Fruit fly (Drosophila melanogaster) whole organism, pupa: Measurements from ENCODE around the gene Rpt5.
A peak's percentile ranks its signal among the peaks of the same experiment; 100 is the strongest.

ENCODE experiments used
- CG10348 ChIP-seq: fragments of 200-800 bp; sonication (Bioruptor generic); IDR thresholded peaks from 2 replicates; pipeline ENCODE4 v1.3.6; 2022; ENCODE audit warnings: missing biosample characterization, missing genetic modification characterization
- CG12605 ChIP-seq: fragments of 200-800 bp; sonication (Bioruptor generic); IDR thresholded peaks from 2 replicates; pipeline ENCODE4 v1.3.6; 2022; ENCODE audit warnings: missing biosample characterization, missing genetic modification characterization
- CG13204 ChIP-seq: fragments of 200-800 bp; sonication (Bioruptor generic); optimal IDR thresholded peaks from 2 replicates; lab custom pipeline; 2018; ENCODE audit warnings: missing biosample characterization, mild to moderate bottlenecking, missing genetic modification characterization, moderate library complexity
- CG14655 ChIP-seq: fragments of 200-800 bp; sonication (Bioruptor generic); optimal IDR thresholded peaks from 3 replicates; lab custom pipeline; 2017; ENCODE audit warnings: mild to moderate bottlenecking, missing biosample characterization, missing genetic modification reagents, missing genetic modification characterization
- CG15710 ChIP-seq: fragments of 200-800 bp; sonication (Bioruptor generic); optimal IDR thresholded peaks from 2 replicates; lab custom pipeline; 2018; ENCODE audit warnings: missing biosample characterization, mild to moderate bottlenecking, missing genetic modification characterization, moderate library complexity
- CG17806 ChIP-seq: fragments of 200-800 bp; sonication (Bioruptor generic); optimal IDR thresholded peaks from 2 replicates; lab custom pipeline; 2018; ENCODE audit warnings: missing biosample characterization, mild to moderate bottlenecking, missing genetic modification characterization, moderate library complexity
- CG32121 ChIP-seq: fragments of 200-800 bp; sonication (Bioruptor generic); IDR thresholded peaks from 2 replicates; pipeline ENCODE4 v1.3.6; 2022; ENCODE audit warnings: missing biosample characterization, missing genetic modification characterization
- CG34367 ChIP-seq: fragments of 200-800 bp; sonication (Bioruptor generic); optimal IDR thresholded peaks from 2 replicates; lab custom pipeline; 2018; ENCODE audit warnings: missing biosample characterization, mild to moderate bottlenecking, missing genetic modification characterization
- CG4496 ChIP-seq: fragments of 200-800 bp; sonication (Bioruptor generic); IDR thresholded peaks from 3 replicates; pipeline ENCODE4 v1.3.6; 2022; ENCODE audit warnings: missing biosample characterization, missing genetic modification characterization
- CG8159 ChIP-seq: fragments of 200-800 bp; sonication (Bioruptor generic); optimal IDR thresholded peaks from 3 replicates; lab custom pipeline; 2018; ENCODE audit warnings: missing biosample characterization, mild to moderate bottlenecking, missing genetic modification characterization, moderate library complexity
- CG8301 ChIP-seq: fragments of 200-800 bp; sonication (Bioruptor generic); optimal IDR thresholded peaks from 2 replicates; lab custom pipeline; 2018; ENCODE audit warnings: missing biosample characterization, mild to moderate bottlenecking, missing genetic modification characterization
- CG9948 ChIP-seq: fragments of 200-800 bp; sonication (Bioruptor generic); optimal IDR thresholded peaks from 2 replicates; lab custom pipeline; 2018; ENCODE audit warnings: missing biosample characterization, mild to moderate bottlenecking, missing genetic modification characterization, moderate library complexity
- D1 ChIP-seq: fragments of 200-800 bp; sonication (Bioruptor generic); optimal IDR thresholded peaks from 2 replicates; lab custom pipeline; 2018; ENCODE audit warnings: missing biosample characterization, mild to moderate bottlenecking, missing genetic modification characterization, moderate library complexity
- EcR ChIP-seq: fragments of 200-800 bp; sonication (Bioruptor generic); optimal IDR thresholded peaks from 3 replicates; lab custom pipeline; 2019; ENCODE audit warnings: missing biosample characterization, missing genetic modification characterization, mild to moderate bottlenecking, moderate library complexity, missing genetic modification reagents
- Ets98B ChIP-seq: fragments of 200-800 bp; sonication (Bioruptor generic); IDR thresholded peaks from 2 replicates; pipeline ENCODE4 v1.3.6; 2022; ENCODE audit warnings: missing biosample characterization, missing genetic modification characterization
- Pif1A ChIP-seq: fragments of 200-800 bp; sonication (Bioruptor generic); optimal IDR thresholded peaks from 3 replicates; lab custom pipeline; 2016; ENCODE audit warnings: missing biosample characterization, missing genetic modification characterization
- Pif1B ChIP-seq: fragments of 200-800 bp; sonication (Bioruptor generic); optimal IDR thresholded peaks from 3 replicates; lab custom pipeline; 2016; ENCODE audit warnings: missing biosample characterization, missing genetic modification characterization
- Snoo ChIP-seq: fragments of 200-800 bp; sonication (Bioruptor generic); optimal IDR thresholded peaks from 3 replicates; lab custom pipeline; 2017; ENCODE audit warnings: missing biosample characterization, mild to moderate bottlenecking, missing genetic modification characterization, inconsistent platforms
- fd96Ca ChIP-seq: fragments of 200-800 bp; sonication (Bioruptor generic); IDR thresholded peaks from 3 replicates; pipeline ENCODE4 v1.3.6; 2022; ENCODE audit warnings: missing biosample characterization, missing genetic modification characterization
- gl ChIP-seq: fragments of 200-800 bp; sonication (Bioruptor generic); optimal IDR thresholded peaks from 2 replicates; lab custom pipeline; 2018; ENCODE audit warnings: missing biosample characterization, mild to moderate bottlenecking, missing genetic modification characterization
- rn ChIP-seq: fragments of 200-800 bp; sonication (Bioruptor generic); IDR thresholded peaks from 2 replicates; pipeline ENCODE4 v1.3.6; 2022; ENCODE audit warnings: missing biosample characterization, missing genetic modification characterization

Gene Rpt5

DNA sequence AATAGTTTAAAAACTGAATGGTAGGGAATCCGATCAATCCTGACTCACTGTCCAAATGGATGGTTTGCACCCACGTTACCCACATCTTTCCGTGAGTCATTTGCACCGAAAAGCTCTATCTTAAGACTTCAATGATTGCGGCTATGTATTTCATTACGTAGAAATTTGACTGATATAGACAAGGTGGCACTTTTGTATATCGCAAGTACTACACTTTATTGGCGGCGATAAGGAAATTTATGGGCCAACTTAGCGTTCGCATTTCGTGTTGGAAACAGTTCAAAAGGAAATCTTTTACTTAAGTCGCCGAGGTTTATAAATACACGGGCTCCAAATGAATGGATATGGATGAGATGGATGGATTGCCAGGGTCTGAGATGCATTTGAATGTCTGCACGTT, 37.8 kb upstream of the Rpt5 start:
- TF ChIP-seq D1 (tag; lab: Kevin White, UChicago) (no peak), Ets98B (GFP tag; lab: Robert Waterston, UW) (no peak), CG14655 (GFP tag; lab: Kevin White, UChicago) (no peak), CG9948 (tag; lab: Kevin White, UChicago) (no peak), CG17806 (no peak), CG10348 (GFP tag; lab: Robert Waterston, UW) (no peak), Pif1B (GFP tag; lab: Kevin White, UChicago) (no peak), CG12605 (GFP tag; lab: Robert Waterston, UW) (no peak), CG34367 (tag; lab: Kevin White, UChicago) (no peak), Pif1A (GFP tag; lab: Kevin White, UChicago) (no peak), CG15710 (no peak), fd96Ca (no peak), CG13204 (GFP tag; lab: Kevin White, UChicago) (no peak), Snoo (tag; lab: Kevin White, UChicago) (no peak)

DNA sequence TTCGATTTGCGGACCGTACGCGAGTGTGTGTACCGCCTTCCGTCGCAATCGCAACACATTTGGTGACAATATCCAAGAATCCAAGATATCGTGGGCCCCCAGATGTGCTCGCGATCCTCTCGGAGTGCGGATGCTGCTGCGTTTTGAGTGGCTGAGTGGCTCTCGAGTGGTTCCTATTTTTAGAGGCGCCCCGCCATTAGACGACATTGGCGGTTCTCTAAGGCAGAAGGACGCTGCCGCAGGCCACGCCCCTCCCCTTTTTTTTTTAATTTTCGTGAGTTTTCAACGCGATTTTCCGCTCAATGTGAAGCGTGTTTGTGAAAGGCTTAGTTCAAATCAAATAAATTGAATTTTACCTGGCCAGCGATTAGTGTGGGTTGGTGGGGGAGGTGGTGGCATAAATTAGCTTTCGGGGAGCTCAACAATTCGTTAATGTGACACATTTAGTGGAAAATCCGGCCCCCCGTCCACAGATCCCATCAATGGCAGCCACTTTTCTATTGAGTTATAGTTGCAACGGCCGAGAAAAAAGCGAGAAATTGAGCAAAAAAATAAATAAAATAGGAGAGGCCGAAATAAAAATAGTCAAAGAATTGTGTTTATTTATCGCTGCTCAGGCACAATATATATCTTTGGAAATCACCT, 34.3 kb upstream of the Rpt5 start, which contains the start of gene nau:
nau (minus strand) TSS at position 61 of the 645 bp plus-strand sequence.
- TF ChIP-seq gl (no peak), D1 (tag; lab: Kevin White, UChicago) (no peak), CG10348 (GFP tag; lab: Robert Waterston, UW) (no peak)

DNA sequence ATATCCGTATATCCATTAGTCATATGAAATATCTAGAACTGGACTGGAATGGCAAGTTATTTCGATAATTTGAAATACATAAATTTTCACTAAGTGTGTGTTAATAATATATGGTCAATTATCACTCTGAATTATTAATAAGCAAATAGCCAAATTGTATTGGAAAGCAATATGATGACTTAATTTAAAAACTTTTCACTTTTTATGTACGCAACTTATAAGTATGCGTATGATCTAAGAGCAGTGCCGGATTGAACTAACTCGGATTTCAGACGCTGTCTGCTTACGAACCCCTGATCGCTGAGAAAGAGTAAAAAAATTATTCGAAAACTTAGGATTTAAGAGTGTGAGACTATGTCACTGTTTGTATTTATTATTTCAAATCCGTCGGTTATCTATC, 31.2 kb upstream of the Rpt5 start, which contains the start of gene CG10232:
CG10232 (minus strand) TSS at position 101 of the 400 bp plus-strand sequence.
- TF ChIP-seq Pif1B (GFP tag; lab: Kevin White, UChicago) (no peak), Snoo (tag; lab: Kevin White, UChicago) (no peak), fd96Ca (no peak), CG12605 (GFP tag; lab: Robert Waterston, UW) (no peak), CG10348 (GFP tag; lab: Robert Waterston, UW) (no peak), rn (GFP tag; lab: Robert Waterston, UW) (no peak), CG9948 (tag; lab: Kevin White, UChicago) (no peak), CG15710 (no peak), Ets98B (GFP tag; lab: Robert Waterston, UW) (no peak), gl (no peak), CG32121 (no peak), Pif1A (GFP tag; lab: Kevin White, UChicago) (no peak), EcR (no peak)

DNA sequence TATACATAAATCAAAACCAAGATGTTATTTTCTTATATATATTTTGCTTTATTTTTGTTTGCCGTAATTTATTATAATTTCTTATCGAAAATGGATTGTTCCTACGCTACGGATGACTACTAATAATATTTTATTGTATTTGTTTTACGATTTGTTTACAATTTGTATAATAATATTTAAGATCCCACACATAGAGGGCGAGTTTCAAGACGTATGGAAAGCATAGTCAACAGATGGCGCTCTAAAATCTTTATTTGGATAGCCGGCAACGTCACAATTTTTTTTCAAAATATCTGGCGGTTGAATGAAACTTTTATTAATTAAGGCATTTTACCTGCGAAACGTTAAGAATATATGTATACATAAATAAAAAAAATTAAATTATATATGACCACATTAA, 30.7 kb upstream of the Rpt5 start:
- peak; percentile 84 for TF ChIP-seq D1 (tag; lab: Kevin White, UChicago)
- no peak for TF ChIP-seq CG34367 (tag; lab: Kevin White, UChicago)

DNA sequence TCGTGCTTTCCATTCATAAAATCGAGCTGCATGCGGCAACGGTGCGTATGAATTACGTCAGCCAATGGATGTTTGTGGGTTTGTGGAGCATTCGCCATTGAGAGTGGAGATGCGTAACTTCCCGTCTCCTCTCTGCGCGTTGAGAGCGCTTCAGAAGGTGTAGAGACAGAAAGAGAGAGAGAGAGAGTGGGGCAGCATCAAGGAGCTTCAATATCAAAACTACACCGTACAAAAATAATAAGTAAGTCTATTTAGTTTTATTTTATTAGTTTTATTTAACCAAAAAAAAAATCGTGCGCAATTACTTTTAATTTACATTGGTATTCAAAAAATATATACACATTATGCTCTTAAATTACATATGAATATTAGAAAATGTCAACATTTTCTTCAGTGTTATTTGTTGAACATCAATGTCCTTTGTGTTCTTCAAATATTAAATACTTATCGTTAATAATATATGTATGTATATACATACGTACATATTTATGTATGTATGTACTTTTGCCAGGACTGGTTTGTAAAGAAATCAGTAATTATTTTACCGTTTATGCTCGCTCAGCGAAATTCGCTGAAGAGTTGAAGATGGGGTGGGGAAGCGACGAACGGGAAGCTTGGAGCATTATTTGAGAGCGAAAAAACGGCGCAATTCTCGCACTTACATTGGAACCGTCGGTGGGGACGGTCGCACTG, 29.9 kb upstream of the Rpt5 start, which contains the start of gene CG10365:
CG10365 (plus strand) TSS at position 652 of the 693 bp plus-strand sequence.
- TF ChIP-seq CG12605 (GFP tag; lab: Robert Waterston, UW), result peak; percentile 93
- TF ChIP-seq CG34367 (tag; lab: Kevin White, UChicago), result peak; percentile 86
- TF ChIP-seq CG4496, result peak; percentile 90
- peak; percentile 94 for TF ChIP-seq CG17806
- TF ChIP-seq CG13204 (GFP tag; lab: Kevin White, UChicago), result peak; percentile 55
- no peak for TF ChIP-seq fd96Ca
- peak; percentile 86 for TF ChIP-seq rn (GFP tag; lab: Robert Waterston, UW)
- peak; percentile 87 for TF ChIP-seq Snoo (tag; lab: Kevin White, UChicago)
- peak; percentile 41 for TF ChIP-seq EcR
- peak; percentile 89 for TF ChIP-seq CG14655 (GFP tag; lab: Kevin White, UChicago)
- no peak; the same call in 1 of the 2 replicates for TF ChIP-seq CG10348 (GFP tag; lab: Robert Waterston, UW)
- peak; percentile 78 for TF ChIP-seq Ets98B (GFP tag; lab: Robert Waterston, UW)
- peak; percentile 96 for TF ChIP-seq D1 (tag; lab: Kevin White, UChicago)
- TF ChIP-seq CG8159, result peak; percentile 97
- peak; percentile 70 for TF ChIP-seq Pif1A (GFP tag; lab: Kevin White, UChicago)
- TF ChIP-seq gl, result peak; percentile 45
- TF ChIP-seq CG15710, result peak; percentile 93
- TF ChIP-seq CG8301, result peak; percentile 94
- TF ChIP-seq CG32121, result peak; percentile 88
- peak; percentile 96 for TF ChIP-seq CG9948 (tag; lab: Kevin White, UChicago)
- peak; percentile 56 for TF ChIP-seq Pif1B (GFP tag; lab: Kevin White, UChicago)

DNA sequence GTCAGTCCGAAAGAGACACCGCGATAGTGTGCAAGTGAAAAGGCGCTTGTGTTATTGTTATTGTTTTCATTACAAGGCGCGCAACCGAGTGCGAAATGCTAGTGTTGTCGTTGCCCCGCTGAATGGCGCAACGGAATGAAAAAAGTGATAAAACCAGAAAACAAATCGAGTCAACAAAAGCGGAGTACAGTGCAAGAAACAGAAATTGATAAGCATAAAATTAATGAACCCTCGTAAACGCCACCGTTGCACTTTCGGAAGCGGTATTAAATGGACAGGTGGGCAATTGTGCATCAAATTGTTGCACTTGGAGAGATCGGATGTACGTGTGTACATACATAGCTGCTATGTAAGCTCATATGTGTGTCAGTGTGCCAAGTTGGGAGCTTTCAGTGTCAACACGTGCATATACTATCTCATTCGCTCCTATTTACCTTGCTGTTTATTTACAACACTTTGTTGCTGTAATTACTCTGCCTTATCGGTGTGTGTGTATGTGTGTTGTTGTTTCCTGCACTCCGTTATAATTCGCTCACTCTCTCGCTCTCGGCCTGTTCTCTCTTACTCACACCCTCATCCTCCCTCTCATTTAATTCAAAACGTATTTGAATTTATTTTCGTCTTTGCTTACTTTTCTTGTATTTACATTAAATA, 29.2 kb upstream of the Rpt5 start:
- TF ChIP-seq CG32121, result peak; percentile 68
- no peak for TF ChIP-seq rn (GFP tag; lab: Robert Waterston, UW)
- TF ChIP-seq gl, result peak; percentile 79
- TF ChIP-seq CG34367 (tag; lab: Kevin White, UChicago), result peak; percentile 41
- TF ChIP-seq Snoo (tag; lab: Kevin White, UChicago), result no peak
- TF ChIP-seq fd96Ca, result peak; percentile 56
- TF ChIP-seq Pif1A (GFP tag; lab: Kevin White, UChicago), result no peak
- TF ChIP-seq Ets98B (GFP tag; lab: Robert Waterston, UW), result peak; percentile 60
- no peak for TF ChIP-seq CG9948 (tag; lab: Kevin White, UChicago)
- peak; percentile 29 for TF ChIP-seq Pif1B (GFP tag; lab: Kevin White, UChicago)
- TF ChIP-seq CG12605 (GFP tag; lab: Robert Waterston, UW), result no peak; the same call in 1 of the 2 replicates
- TF ChIP-seq CG14655 (GFP tag; lab: Kevin White, UChicago), result peak; percentile 40
- TF ChIP-seq CG13204 (GFP tag; lab: Kevin White, UChicago), result no peak
- TF ChIP-seq CG8301, result peak; percentile 40
- peak; percentile 55; the same call in 1 of the 3 replicates for TF ChIP-seq CG4496
- TF ChIP-seq CG15710, result peak; percentile 23
- no peak for TF ChIP-seq CG10348 (GFP tag; lab: Robert Waterston, UW)
- no peak for TF ChIP-seq D1 (tag; lab: Kevin White, UChicago)
- peak; percentile 36 for TF ChIP-seq CG17806
- peak; percentile 73 for TF ChIP-seq EcR
- peak; percentile 42 for TF ChIP-seq CG8159
